Worm (Caenorhabditis elegans): ENCODE results near the gene sec-31.

The sec-31 gene

ce11 chrIV:11315688-11316087, 55.9 kb downstream of the sec-31 start:
- TF ChIP-seq hsf-1 (GFP tag; IDR thresholded peaks at IDR 0.05) (peak; percentile 51; the same call in 1 of the 2 replicates), snpc-1.3 (tag; optimal IDR thresholded peaks at IDR 0.05; ENCODE audit: insufficient read depth) (no peak)

Measured in whole organism, young adult.